Worm (Caenorhabditis elegans) whole organism, L4 larva: ENCODE data around the gene Y24D9A.7.

Experiments
- D1046.2 ChIP-seq: fragments of 200-800 bp; sonication (Bioruptor generic); IDR thresholded peaks from 2 replicates; pipeline ENCODE4 v1.3.6; 2022; ENCODE audit warnings: missing genetic modification characterization, missing compliant biosample characterization
- F10B5.3 ChIP-seq: sonication (generic microtip); optimal IDR thresholded peaks from 2 replicates; lab custom pipeline; 2016; ENCODE audit warnings: mild to moderate bottlenecking, missing genetic modification characterization, missing compliant biosample characterization
- F37D6.2 ChIP-seq: sonication (generic microtip); optimal IDR thresholded peaks from 2 replicates; lab custom pipeline; 2016; ENCODE audit warnings: mild to moderate bottlenecking, missing genetic modification characterization, missing compliant biosample characterization
- F49E8.2 ChIP-seq: sonication (generic microtip); optimal IDR thresholded peaks from 2 replicates; lab custom pipeline; 2016; ENCODE audit warnings: missing compliant biosample characterization, mild to moderate bottlenecking, missing genetic modification characterization, borderline replicate concordance
- R02D3.7 ChIP-seq: fragments of 150-350 bp; sonication (generic microtip); optimal IDR thresholded peaks from 3 replicates; lab custom pipeline; 2014; ENCODE audit warnings: missing biosample characterization, missing genetic modification characterization
- T20F7.1 ChIP-seq: fragments of 200-800 bp; sonication (Bioruptor generic); optimal IDR thresholded peaks from 2 replicates; lab custom pipeline; 2018; ENCODE audit warnings: mild to moderate bottlenecking, missing genetic modification characterization, missing compliant biosample characterization
- Y48G9A.11 ChIP-seq: fragments of 200-800 bp; sonication (Bioruptor generic); IDR thresholded peaks from 2 replicates; pipeline ENCODE4 v1.3.6; 2022; ENCODE audit warnings: missing genetic modification reagents, missing genetic modification characterization, missing compliant biosample characterization
- Y75B8A.6 ChIP-seq: fragments of 200-800 bp; sonication (Bioruptor generic); IDR thresholded peaks from 2 replicates; pipeline ENCODE4 v1.3.6; 2022; ENCODE audit warnings: missing genetic modification reagents, missing genetic modification characterization, missing compliant biosample characterization
- ZK337.2 ChIP-seq: fragments of 200-800 bp; sonication (Bioruptor generic); IDR thresholded peaks from 2 replicates; pipeline ENCODE4 v1.3.6; 2022; ENCODE audit warnings: missing genetic modification reagents, missing genetic modification characterization, missing compliant biosample characterization
- ama-1 ChIP-seq: fragments of 150-350 bp; optimal IDR thresholded peaks from 2 replicates; lab custom pipeline; 2014; ENCODE audit warnings: inconsistent platforms, mixed read lengths
- arid-1 ChIP-seq: fragments of 200-800 bp; sonication (Bioruptor generic); conservative IDR thresholded peaks from 2 replicates; pipeline ENCODE4 v1.3.6; 2022; ENCODE audit warnings: missing genetic modification reagents, missing genetic modification characterization, missing compliant biosample characterization
- attf-4 ChIP-seq: sonication (generic microtip); optimal IDR thresholded peaks from 3 replicates; lab custom pipeline; 2017; ENCODE audit warnings: missing biosample characterization, missing genetic modification characterization
- ceh-44 ChIP-seq: fragments of 200-800 bp; sonication (Bioruptor generic); IDR thresholded peaks from 2 replicates; pipeline ENCODE4 v1.3.6; 2022; ENCODE audit warnings: missing genetic modification reagents, missing genetic modification characterization, missing compliant biosample characterization
- ceh-62 ChIP-seq: sonication (generic microtip); optimal IDR thresholded peaks from 2 replicates; lab custom pipeline; 2017; ENCODE audit warnings: missing biosample characterization, missing genetic modification characterization
- cey-2 ChIP-seq: sonication (generic microtip); optimal IDR thresholded peaks from 3 replicates; lab custom pipeline; 2017; ENCODE audit warnings: missing genetic modification characterization, mild to moderate bottlenecking, missing compliant biosample characterization, antibody characterized with exemption, borderline replicate concordance; ENCODE audit not compliant: insufficient read depth
- daf-12 ChIP-seq: fragments of 150-350 bp; optimal IDR thresholded peaks from 2 replicates; lab custom pipeline; 2014; ENCODE audit warnings: missing biosample characterization, missing genetic modification reagents, missing genetic modification characterization
- daf-16 ChIP-seq, 3 experiments: sonication (generic microtip); optimal IDR thresholded peaks; 2 replicates each; lab custom pipeline; 2016 to 2017; ENCODE audit warnings: missing genetic modification characterization in 3 of 3, missing genetic modification reagents in 3 of 3, mild to moderate bottlenecking in 2 of 3, missing compliant biosample characterization in 2 of 3, missing biosample characterization in 1 of 3, moderate library complexity in 1 of 3
- daf-19 ChIP-seq: fragments of 200-800 bp; sonication (Bioruptor generic); conservative IDR thresholded peaks from 2 replicates; pipeline ENCODE4 v1.3.6; 2022; ENCODE audit warnings: missing genetic modification characterization, missing compliant biosample characterization
- daf-8 ChIP-seq: fragments of 200-800 bp; sonication (Bioruptor generic); IDR thresholded peaks from 2 replicates; pipeline ENCODE4 v1.3.6; 2022; ENCODE audit warnings: missing genetic modification characterization, missing compliant biosample characterization
- dmd-6 ChIP-seq: fragments of 200-800 bp; sonication (Bioruptor generic); IDR thresholded peaks from 2 replicates; pipeline ENCODE4 v1.3.6; 2022; ENCODE audit warnings: missing genetic modification reagents, missing genetic modification characterization, missing compliant biosample characterization
- dmd-8 ChIP-seq: fragments of 200-800 bp; sonication (Bioruptor generic); IDR thresholded peaks from 2 replicates; pipeline ENCODE4 v1.3.6; 2022; ENCODE audit warnings: missing genetic modification characterization, missing compliant biosample characterization
- dve-1 ChIP-seq: sonication (generic microtip); optimal IDR thresholded peaks from 2 replicates; lab custom pipeline; 2017; ENCODE audit warnings: antibody characterized with exemption, mild to moderate bottlenecking, missing genetic modification characterization, missing compliant biosample characterization; ENCODE audit not compliant: insufficient read depth
- egl-43 ChIP-seq: fragments of 200-800 bp; sonication (Bioruptor generic); IDR thresholded peaks from 2 replicates; pipeline ENCODE4 v1.3.6; 2022; ENCODE audit warnings: missing genetic modification reagents, missing genetic modification characterization, missing compliant biosample characterization
- fos-1 ChIP-seq: fragments of 150-350 bp; optimal IDR thresholded peaks from 2 replicates; lab custom pipeline; 2014; ENCODE audit warnings: missing biosample characterization, missing genetic modification characterization
- hmg-1.1 ChIP-seq: fragments of 200-800 bp; sonication (Bioruptor generic); IDR thresholded peaks from 2 replicates; pipeline ENCODE4 v1.3.6; 2022; ENCODE audit warnings: missing genetic modification reagents, missing genetic modification characterization, missing compliant biosample characterization
- lin-1 ChIP-seq: fragments of 200-800 bp; sonication (Bioruptor generic); IDR thresholded peaks from 2 replicates; pipeline ENCODE4 v1.3.6; 2022; ENCODE audit warnings: missing genetic modification reagents, missing genetic modification characterization, missing compliant biosample characterization
- lin-13 ChIP-seq: fragments of 150-350 bp; optimal IDR thresholded peaks from 2 replicates; lab custom pipeline; 2014; ENCODE audit warnings: missing biosample characterization, missing genetic modification reagents, missing genetic modification characterization
- lir-3 ChIP-seq: sonication (generic microtip); optimal IDR thresholded peaks from 2 replicates; lab custom pipeline; 2016; ENCODE audit warnings: mild to moderate bottlenecking, missing genetic modification characterization, missing compliant biosample characterization
- madf-5 ChIP-seq, 2 experiments: fragments of 200-800 bp; sonication (Bioruptor generic); IDR thresholded peaks; 2 replicates each; pipeline ENCODE4 v1.3.6; 2022; ENCODE audit warnings: missing compliant biosample characterization in 2 of 2, missing genetic modification characterization in 2 of 2
- madf-9 ChIP-seq: fragments of 200-800 bp; sonication (Bioruptor generic); conservative IDR thresholded peaks from 2 replicates; pipeline ENCODE4 v1.3.6; 2022; ENCODE audit warnings: missing genetic modification reagents, missing genetic modification characterization, missing compliant biosample characterization
- mdl-1 ChIP-seq, 2 experiments: fragments of 150-350 bp in 1 of 2; sonication (generic microtip) in 1 of 2; optimal IDR thresholded peaks; 2 replicates each; lab custom pipeline; 2014 to 2017; ENCODE audit warnings: missing biosample characterization in 2 of 2, missing genetic modification characterization in 2 of 2
- mdt-29 ChIP-seq: fragments of 200-800 bp; sonication (Bioruptor generic); IDR thresholded peaks from 2 replicates; pipeline ENCODE4 v1.3.6; 2022; ENCODE audit warnings: missing genetic modification reagents, missing genetic modification characterization, missing compliant biosample characterization
- nhr-102 ChIP-seq: sonication (generic microtip); optimal IDR thresholded peaks from 2 replicates; lab custom pipeline; 2016; ENCODE audit warnings: mild to moderate bottlenecking, missing genetic modification characterization, moderate library complexity, missing compliant biosample characterization
- nhr-25 ChIP-seq: sonication (generic microtip); optimal IDR thresholded peaks from 2 replicates; lab custom pipeline; 2017; ENCODE audit warnings: missing genetic modification characterization, mild to moderate bottlenecking, missing compliant biosample characterization, antibody characterized with exemption, moderate library complexity, borderline replicate concordance; ENCODE audit not compliant: insufficient read depth
- nhr-41 ChIP-seq: fragments of 200-800 bp; sonication (Bioruptor generic); IDR thresholded peaks from 2 replicates; pipeline ENCODE4 v1.3.6; 2022; ENCODE audit warnings: missing genetic modification reagents, missing genetic modification characterization, missing compliant biosample characterization
- nhr-42 ChIP-seq: fragments of 200-800 bp; sonication (Bioruptor generic); IDR thresholded peaks from 2 replicates; pipeline ENCODE4 v1.3.6; 2022; ENCODE audit warnings: missing genetic modification characterization, missing compliant biosample characterization
- nhr-48 ChIP-seq: sonication (generic microtip); optimal IDR thresholded peaks from 2 replicates; lab custom pipeline; 2016; ENCODE audit warnings: mild to moderate bottlenecking, missing genetic modification characterization, missing compliant biosample characterization
- nhr-76 ChIP-seq: fragments of 150-350 bp; optimal IDR thresholded peaks from 2 replicates; lab custom pipeline; 2014; ENCODE audit warnings: missing biosample characterization, missing genetic modification characterization
- pha-4 ChIP-seq, 2 experiments: fragments of 150-350 bp in 1 of 2; fragments of 200-800 bp in 1 of 2; sonication (Bioruptor generic) in 1 of 2; IDR thresholded peaks in 1 of 2; optimal IDR thresholded peaks in 1 of 2; 2 replicates each; pipeline versions ENCODE4 v1.3.6 to Lab custom; 2014 to 2022; ENCODE audit warnings: missing genetic modification characterization in 2 of 2, missing genetic modification reagents in 2 of 2, missing biosample characterization in 1 of 2, missing compliant biosample characterization in 1 of 2
- rbr-2 ChIP-seq: sonication (generic microtip); optimal IDR thresholded peaks from 2 replicates; lab custom pipeline; 2016; ENCODE audit warnings: missing genotype, missing genetic modification characterization, missing compliant biosample characterization
- saeg-2 ChIP-seq: fragments of 200-800 bp; sonication (Bioruptor generic); IDR thresholded peaks from 2 replicates; pipeline ENCODE4 v1.3.6; 2022; ENCODE audit warnings: missing genetic modification reagents, missing genetic modification characterization, missing compliant biosample characterization
- skn-1 ChIP-seq: fragments of 150-350 bp; optimal IDR thresholded peaks from 2 replicates; lab custom pipeline; 2014; ENCODE audit warnings: missing biosample characterization, missing genetic modification characterization
- snpc-1.2 ChIP-seq: fragments of 200-800 bp; sonication (Bioruptor generic); IDR thresholded peaks from 2 replicates; pipeline ENCODE4 v1.3.6; 2022; ENCODE audit warnings: missing genetic modification reagents, missing genetic modification characterization, missing compliant biosample characterization
- spr-1 ChIP-seq: sonication (generic microtip); optimal IDR thresholded peaks from 2 replicates; lab custom pipeline; 2016; ENCODE audit warnings: mild to moderate bottlenecking, missing genetic modification characterization, missing compliant biosample characterization
- tag-97 ChIP-seq: fragments of 200-800 bp; sonication (Bioruptor generic); IDR thresholded peaks from 2 replicates; pipeline ENCODE4 v1.3.6; 2022; ENCODE audit warnings: missing genetic modification characterization, missing compliant biosample characterization
- unc-130 ChIP-seq: sonication (generic microtip); optimal IDR thresholded peaks from 2 replicates; lab custom pipeline; 2016; ENCODE audit warnings: missing genetic modification reagents, missing genetic modification characterization, missing compliant biosample characterization
- unc-39 ChIP-seq: sonication (generic microtip); optimal IDR thresholded peaks from 2 replicates; lab custom pipeline; 2017; ENCODE audit warnings: missing biosample characterization, missing genetic modification characterization
- unc-62 ChIP-seq, 3 experiments: fragments of 150-350 bp in 1 of 3; sonication (generic microtip); optimal IDR thresholded peaks in 2 of 3; peaks in 1 of 3; 1 replicate in 1 of 3; 2 replicates in 2 of 3; lab custom pipeline; 2014 to 2017; ENCODE audit warnings: missing biosample characterization in 3 of 3, missing genetic modification characterization in 3 of 3, missing genetic modification reagents in 3 of 3, missing genotype in 1 of 3
- vab-7 ChIP-seq: fragments of 200-800 bp; sonication (Bioruptor generic); IDR thresholded peaks from 2 replicates; pipeline ENCODE4 v1.3.6; 2022; ENCODE audit warnings: missing genetic modification reagents, missing genetic modification characterization, missing compliant biosample characterization
- ztf-11 ChIP-seq: fragments of 150-350 bp; optimal IDR thresholded peaks from 2 replicates; lab custom pipeline; 2014; ENCODE audit warnings: missing biosample characterization, missing genetic modification characterization

Y24D9A.7 gene

DNA sequence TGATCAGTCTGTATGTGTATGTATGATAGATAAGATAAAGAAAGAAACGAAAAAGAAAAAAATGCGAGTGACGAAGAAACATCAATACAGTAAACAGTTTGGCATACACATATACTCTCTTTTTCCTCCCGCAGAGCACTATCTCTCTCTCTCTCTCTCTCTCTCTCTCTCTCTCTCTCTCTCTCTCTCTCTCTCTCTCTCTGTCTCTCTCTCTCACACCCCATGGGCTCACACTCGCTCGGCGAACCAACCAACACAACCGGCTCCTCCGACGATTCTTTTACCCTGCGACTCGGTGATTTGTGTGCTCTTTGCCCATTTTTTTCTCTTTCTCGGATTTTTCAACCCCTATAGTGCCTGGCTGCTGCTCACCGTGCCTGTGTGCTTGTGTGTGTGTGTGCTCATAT is 2.1 kb upstream of the Y24D9A.7 start (continued):
- TF ChIP-seq ceh-44 (GFP tag; lab: Robert Waterston, UW) (no peak), nhr-102 (tag; lab: Kevin White, UChicago) (no peak), unc-130 (no peak), saeg-2 (GFP tag; lab: Robert Waterston, UW) (no peak), skn-1 (tag; lab: Kevin White, UChicago) (no peak), egl-43 (GFP tag; lab: Robert Waterston, UW) (no peak), R02D3.7 (tag; lab: Kevin White, UChicago) (no peak), nhr-76 (tag; lab: Kevin White, UChicago) (no peak), F49E8.2 (no peak), nhr-42 (GFP tag; lab: Robert Waterston, UW) (peak; percentile 39; the same call in 1 of the 2 replicates), nhr-25 (tag; lab: Kevin White, UChicago) (no peak), fos-1 (no peak), F37D6.2 (tag; lab: Kevin White, UChicago) (no peak), vab-7 (GFP tag; lab: Robert Waterston, UW) (no peak), cey-2 (tag; lab: Kevin White, UChicago) (no peak), madf-9 (GFP tag; lab: Robert Waterston, UW) (no peak), pha-4 (GFP tag; IDR thresholded peaks at IDR 0.05; lab: Robert Waterston, UW) (peak; percentile 93), pha-4 (tag; optimal IDR thresholded peaks at IDR 0.05; lab: Kevin White, UChicago) (peak; percentile 55), Y75B8A.6 (no peak), mdt-29 (no peak), ceh-62 (tag; lab: Kevin White, UChicago) (no peak), lir-3 (no peak), daf-19 (GFP tag; lab: Robert Waterston, UW) (no peak), unc-39 (tag; lab: Kevin White, UChicago) (no peak), daf-8 (GFP tag; lab: Robert Waterston, UW) (no peak), arid-1 (GFP tag; lab: Robert Waterston, UW) (0 out of 2 replicates have a peak, but pooled peaks have one; percentile 12), unc-62 (GFP tag; optimal IDR thresholded peaks at IDR 0.05 in 1 of 2; lab: Kevin White, UChicago) (peak in 1 of 2 experiments; percentile 72), unc-62 (tag; optimal IDR thresholded peaks at IDR 0.05; lab: Kevin White, UChicago) (no peak), mdl-1 (tag; optimal IDR thresholded peaks at IDR 0.05; lab: Kevin White, UChicago) (peak in 1 of 2 experiments; percentile 42), ama-1 (no peak), ztf-11 (tag; lab: Kevin White, UChicago) (no peak), daf-16 (GFP tag; optimal IDR thresholded peaks at IDR 0.05; lab: Kevin White, UChicago) (no peak), daf-16 (tag; optimal IDR thresholded peaks at IDR 0.05; lab: Kevin White, UChicago) (peak; percentile 92), dve-1 (tag; lab: Kevin White, UChicago) (peak; percentile 76), snpc-1.2 (GFP tag; lab: Robert Waterston, UW) (no peak), rbr-2 (tag; lab: Kevin White, UChicago) (no peak), dmd-8 (GFP tag; lab: Robert Waterston, UW) (no peak), Y48G9A.11 (no peak), tag-97 (GFP tag; lab: Robert Waterston, UW) (no peak), F10B5.3 (no peak), lin-13 (peak; percentile 8), nhr-41 (no peak), spr-1 (tag; lab: Kevin White, UChicago) (no peak), nhr-48 (tag; lab: Kevin White, UChicago) (peak; percentile 20), hmg-1.1 (GFP tag; lab: Robert Waterston, UW) (no peak), ZK337.2 (GFP tag; lab: Robert Waterston, UW) (no peak), attf-4 (no peak), madf-5 (GFP tag; IDR thresholded peaks at IDR 0.05; lab: Robert Waterston, UW) (no peak), T20F7.1 (no peak), dmd-6 (GFP tag; lab: Robert Waterston, UW) (peak; percentile 68), lin-1 (GFP tag; lab: Robert Waterston, UW) (no peak), D1046.2 (GFP tag; lab: Robert Waterston, UW) (no peak), daf-12 (tag; lab: Kevin White, UChicago) (no peak)
